Fruit fly (Drosophila melanogaster) whole organism, embryonic: ENCODE measurements around the gene MFS18.
A peak's percentile ranks its signal among the peaks of the same experiment; 100 is the strongest.

Experiments
- Aef1 ChIP-seq: fragments of 200-800 bp; sonication (Bioruptor generic); IDR thresholded peaks from 3 replicates; pipeline ENCODE4 v1.3.6; 2022; ENCODE audit warnings: missing biosample characterization, missing genetic modification characterization
- Atf6 ChIP-seq: fragments of 200-800 bp; sonication (Bioruptor generic); IDR thresholded peaks from 2 replicates; pipeline ENCODE4 v1.3.6; 2022; ENCODE audit warnings: missing biosample characterization, missing genetic modification characterization
- Bteb2 ChIP-seq: fragments of 200-800 bp; sonication (Bioruptor generic); optimal IDR thresholded peaks from 2 replicates; lab custom pipeline; 2016; ENCODE audit warnings: missing biosample characterization, missing genetic modification characterization
- CG10209 ChIP-seq: fragments of 200-800 bp; sonication (Bioruptor generic); optimal IDR thresholded peaks from 3 replicates; lab custom pipeline; 2017; ENCODE audit warnings: missing biosample characterization, mild to moderate bottlenecking, missing genetic modification characterization, missing genetic modification reagents
- CG10431 ChIP-seq: fragments of 200-800 bp; sonication (Bioruptor generic); optimal IDR thresholded peaks from 3 replicates; lab custom pipeline; 2018; ENCODE audit warnings: missing biosample characterization, mild to moderate bottlenecking, missing genetic modification characterization
- CG10565 ChIP-seq: fragments of 200-800 bp; sonication (Bioruptor generic); optimal IDR thresholded peaks from 3 replicates; lab custom pipeline; 2016; ENCODE audit warnings: missing biosample characterization, mild to moderate bottlenecking, missing genetic modification characterization
- CG11085 ChIP-seq: fragments of 200-800 bp; sonication (Bioruptor generic); IDR thresholded peaks from 2 replicates; pipeline ENCODE4 v1.3.6; 2022; ENCODE audit warnings: missing biosample characterization, missing genetic modification characterization
- CG11456 ChIP-seq: fragments of 200-800 bp; sonication (Bioruptor generic); IDR thresholded peaks from 3 replicates; pipeline ENCODE4 v1.3.6; 2022; ENCODE audit warnings: missing biosample characterization, missing genetic modification characterization
- CG11696 ChIP-seq: fragments of 200-800 bp; sonication (Bioruptor generic); IDR thresholded peaks from 2 replicates; pipeline ENCODE4 v1.3.6; 2022; ENCODE audit warnings: missing biosample characterization, missing genetic modification characterization
- CG12299 ChIP-seq: fragments of 200-800 bp; sonication (Bioruptor generic); optimal IDR thresholded peaks from 2 replicates; lab custom pipeline; 2018; ENCODE audit warnings: missing biosample characterization, mild to moderate bottlenecking, missing genetic modification characterization
- CG13894 ChIP-seq: fragments of 200-800 bp; sonication (Bioruptor generic); optimal IDR thresholded peaks from 3 replicates; lab custom pipeline; 2018; ENCODE audit warnings: missing biosample characterization, mild to moderate bottlenecking, missing genetic modification characterization, moderate library complexity
- CG14050 ChIP-seq: fragments of 200-800 bp; sonication (Bioruptor generic); IDR thresholded peaks from 3 replicates; pipeline ENCODE4 v1.3.6; 2022; ENCODE audit warnings: missing biosample characterization, missing genetic modification characterization
- CG17568 ChIP-seq: fragments of 200-800 bp; sonication (Bioruptor generic); optimal IDR thresholded peaks from 2 replicates; lab custom pipeline; 2018; ENCODE audit warnings: missing biosample characterization, mild to moderate bottlenecking, missing genetic modification characterization, moderate library complexity
- CG18262 ChIP-seq: fragments of 200-800 bp; optimal IDR thresholded peaks from 3 replicates; lab custom pipeline; 2019; ENCODE audit warnings: missing biosample characterization, mild to moderate bottlenecking, missing genetic modification characterization, moderate library complexity
- CG18476 ChIP-seq: fragments of 200-800 bp; sonication (Bioruptor generic); optimal IDR thresholded peaks from 2 replicates; lab custom pipeline; 2016; ENCODE audit warnings: missing biosample characterization, mild to moderate bottlenecking, missing genetic modification characterization
- CG2875 ChIP-seq: fragments of 200-800 bp; sonication (Bioruptor generic); optimal IDR thresholded peaks from 2 replicates; lab custom pipeline; 2017; ENCODE audit warnings: missing biosample characterization, mild to moderate bottlenecking, missing genetic modification characterization, missing genetic modification reagents
- CG31388 ChIP-seq: fragments of 200-800 bp; sonication (Bioruptor generic); optimal IDR thresholded peaks from 2 replicates; lab custom pipeline; 2016; ENCODE audit warnings: missing biosample characterization, missing genetic modification characterization
- CG4707 ChIP-seq: fragments of 200-800 bp; sonication (Bioruptor generic); optimal IDR thresholded peaks from 2 replicates; lab custom pipeline; 2018; ENCODE audit warnings: missing biosample characterization, mild to moderate bottlenecking, missing genetic modification characterization, moderate library complexity
- CG6791 ChIP-seq: fragments of 200-800 bp; sonication (Bioruptor generic); IDR thresholded peaks from 3 replicates; pipeline ENCODE4 v1.3.6; 2022; ENCODE audit warnings: missing biosample characterization, missing genetic modification characterization; ENCODE audit not compliant: partially characterized antibody
- CG7928 ChIP-seq: fragments of 200-800 bp; sonication (Bioruptor generic); optimal IDR thresholded peaks from 2 replicates; lab custom pipeline; 2017; ENCODE audit warnings: missing biosample characterization, mild to moderate bottlenecking, missing genetic modification characterization
- CG8359 ChIP-seq: fragments of 200-800 bp; sonication (Bioruptor generic); optimal IDR thresholded peaks from 2 replicates; lab custom pipeline; 2017; ENCODE audit warnings: missing biosample characterization, mild to moderate bottlenecking, missing genetic modification characterization, borderline replicate concordance
- CG8478 ChIP-seq: fragments of >200 bp; optimal IDR thresholded peaks from 2 replicates; lab custom pipeline; 2018
- CrebB ChIP-seq: fragments of 200-800 bp; sonication (Bioruptor generic); optimal IDR thresholded peaks from 3 replicates; lab custom pipeline; 2018; ENCODE audit warnings: missing biosample characterization, mild to moderate bottlenecking, missing genetic modification characterization
- D19B ChIP-seq: fragments of 200-800 bp; sonication (Bioruptor generic); optimal IDR thresholded peaks from 2 replicates; lab custom pipeline; 2017; ENCODE audit warnings: missing biosample characterization, mild to moderate bottlenecking, missing genetic modification characterization
- Doc3 ChIP-seq: fragments of 200-800 bp; sonication (Bioruptor generic); IDR thresholded peaks from 3 replicates; pipeline ENCODE4 v1.3.6; 2022; ENCODE audit warnings: missing biosample characterization, missing genetic modification characterization; ENCODE audit not compliant: partially characterized antibody
- HHEX ChIP-seq: fragments of 200-800 bp; sonication (Bioruptor generic); optimal IDR thresholded peaks from 3 replicates; lab custom pipeline; 2017; ENCODE audit warnings: missing biosample characterization, mild to moderate bottlenecking, missing genetic modification characterization, missing genetic modification reagents
- Lhr ChIP-seq: fragments of 200-800 bp; sonication (Bioruptor generic); optimal IDR thresholded peaks from 3 replicates; lab custom pipeline; 2017; ENCODE audit warnings: mild to moderate bottlenecking, missing biosample characterization, missing genetic modification reagents, missing genetic modification characterization
- Lim3 ChIP-seq: fragments of 200-800 bp; sonication (Bioruptor generic); IDR thresholded peaks from 2 replicates; pipeline ENCODE4 v1.3.6; 2022; ENCODE audit warnings: missing biosample characterization, missing genetic modification characterization
- MESR4 ChIP-seq: fragments of 200-800 bp; sonication (Bioruptor generic); optimal IDR thresholded peaks from 2 replicates; lab custom pipeline; 2018; ENCODE audit warnings: missing biosample characterization, mild to moderate bottlenecking, missing genetic modification characterization, moderate library complexity
- Mes4 ChIP-seq: fragments of 200-800 bp; sonication (Bioruptor generic); optimal IDR thresholded peaks from 2 replicates; lab custom pipeline; 2016; ENCODE audit warnings: missing biosample characterization, missing genetic modification characterization
- Xbp1 ChIP-seq: fragments of 200-800 bp; sonication (Bioruptor generic); optimal IDR thresholded peaks from 3 replicates; lab custom pipeline; 2016; ENCODE audit warnings: missing biosample characterization, mild to moderate bottlenecking, missing genetic modification characterization
- bowl ChIP-seq: fragments of 200-800 bp; sonication (Bioruptor generic); IDR thresholded peaks from 2 replicates; pipeline ENCODE4 v1.3.6; 2022; ENCODE audit warnings: missing biosample characterization, missing genetic modification characterization
- cad ChIP-seq: fragments of >200 bp; optimal IDR thresholded peaks from 2 replicates; lab custom pipeline; 2017; ENCODE audit warnings: missing biosample characterization, missing genetic modification characterization
- dan ChIP-seq: fragments of 200-800 bp; sonication (Bioruptor generic); IDR thresholded peaks from 2 replicates; pipeline ENCODE4 v1.3.6; 2022; ENCODE audit warnings: missing biosample characterization, missing genetic modification characterization
- dmrt99B ChIP-seq: fragments of 200-800 bp; sonication (Bioruptor generic); optimal IDR thresholded peaks from 2 replicates; lab custom pipeline; 2018; ENCODE audit warnings: missing biosample characterization, mild to moderate bottlenecking, missing genetic modification characterization, moderate library complexity
- gce ChIP-seq: fragments of 200-800 bp; sonication (Bioruptor generic); IDR thresholded peaks from 3 replicates; pipeline ENCODE4 v1.3.6; 2022; ENCODE audit warnings: missing biosample characterization, missing genetic modification characterization
- ind ChIP-seq: fragments of 200-800 bp; sonication (Bioruptor generic); optimal IDR thresholded peaks from 3 replicates; lab custom pipeline; 2016; ENCODE audit warnings: missing biosample characterization, missing genetic modification characterization
- jigr1 ChIP-seq: fragments of 200-800 bp; sonication (Bioruptor generic); IDR thresholded peaks from 3 replicates; pipeline ENCODE4 v1.3.6; 2022; ENCODE audit warnings: missing biosample characterization, missing genetic modification characterization
- jing ChIP-seq: fragments of 200-800 bp; sonication (Bioruptor generic); optimal IDR thresholded peaks from 2 replicates; lab custom pipeline; 2018; ENCODE audit warnings: missing biosample characterization, mild to moderate bottlenecking, missing genetic modification characterization
- nom ChIP-seq: fragments of 200-800 bp; sonication (Bioruptor generic); optimal IDR thresholded peaks from 2 replicates; lab custom pipeline; 2017; ENCODE audit warnings: missing biosample characterization, missing genetic modification characterization, mild to moderate bottlenecking, moderate library complexity, missing genetic modification reagents
- oc ChIP-seq: fragments of 200-800 bp; sonication (Bioruptor generic); optimal IDR thresholded peaks from 2 replicates; lab custom pipeline; 2018; ENCODE audit warnings: missing biosample characterization, mild to moderate bottlenecking, missing genetic modification characterization, moderate library complexity
- pb ChIP-seq: fragments of 200-800 bp; sonication (Bioruptor generic); optimal IDR thresholded peaks from 3 replicates; lab custom pipeline; 2016; ENCODE audit warnings: missing biosample characterization, missing genetic modification characterization
- repo ChIP-seq: fragments of 200-800 bp; sonication (Bioruptor generic); optimal IDR thresholded peaks from 2 replicates; lab custom pipeline; 2016; ENCODE audit warnings: missing biosample characterization, missing genetic modification characterization
- schlank ChIP-seq: fragments of 200-800 bp; sonication (Bioruptor generic); optimal IDR thresholded peaks from 2 replicates; lab custom pipeline; 2018; ENCODE audit warnings: missing biosample characterization, mild to moderate bottlenecking, missing genetic modification characterization
- sens ChIP-seq: fragments of 200-800 bp; sonication (Bioruptor generic); peaks from one replicate; lab custom pipeline; 2016; ENCODE audit warnings: missing biosample characterization, missing genetic modification characterization
- slbo ChIP-seq: fragments of 200-800 bp; sonication (Bioruptor generic); IDR thresholded peaks from 2 replicates; pipeline ENCODE4 v1.3.6; 2022; ENCODE audit warnings: missing biosample characterization, missing genetic modification characterization
- slou ChIP-seq: fragments of 200-800 bp; sonication (Bioruptor generic); optimal IDR thresholded peaks from 3 replicates; lab custom pipeline; 2016; ENCODE audit warnings: missing biosample characterization, missing genetic modification characterization
- tin ChIP-seq: fragments of 200-800 bp; sonication (Bioruptor generic); optimal IDR thresholded peaks from 3 replicates; lab custom pipeline; 2016; ENCODE audit warnings: missing biosample characterization, missing genetic modification characterization
- ttk ChIP-seq: fragments of 200-800 bp; sonication (Bioruptor generic); IDR thresholded peaks from 2 replicates; pipeline ENCODE4 v2.1.2; 2022; ENCODE audit warnings: missing biosample characterization, missing genetic modification characterization

Gene MFS18

dm6 chr2L:4458119-4459056 lies 10.0 kb upstream of the MFS18 start, which contains the start of gene RpL27A (continued):
- TF ChIP-seq CG10565 (GFP tag; lab: Kevin White, UChicago) = no peak
- TF ChIP-seq CG11085 (GFP tag; lab: Robert Waterston, UW) = peak; percentile 80
- TF ChIP-seq ind (GFP tag; lab: Kevin White, UChicago) = peak; percentile 32
- peak; percentile 68 for TF ChIP-seq pb (GFP tag; lab: Kevin White, UChicago)
- TF ChIP-seq HHEX (GFP tag; lab: Kevin White, UChicago) = peak; percentile 84
- peak; percentile 85 for TF ChIP-seq gce
- TF ChIP-seq CG6791 (GFP tag; lab: Robert Waterston, UW) = peak; percentile 53; the same call in 1 of the 3 replicates
- peak; percentile 59 for TF ChIP-seq dmrt99B (tag; lab: Kevin White, UChicago)
- 0 out of 3 replicates have a peak, but pooled peaks have one; percentile 25 for TF ChIP-seq jigr1 (GFP tag; lab: Robert Waterston, UW)
- TF ChIP-seq CG4707 (GFP tag; lab: Kevin White, UChicago) = peak; percentile 90
- TF ChIP-seq CG7928 = peak; percentile 39
- peak; percentile 84 for TF ChIP-seq CG10209 (GFP tag; lab: Kevin White, UChicago)
- peak; percentile 100 for TF ChIP-seq MESR4 (GFP tag; lab: Kevin White, UChicago)
- TF ChIP-seq jing (GFP tag; lab: Kevin White, UChicago) = no peak
- peak; percentile 72 for TF ChIP-seq CG13894 (tag; lab: Kevin White, UChicago)
- no peak for TF ChIP-seq bowl
- peak; percentile 63; the same call in 2 of the 3 replicates for TF ChIP-seq Aef1
- TF ChIP-seq Xbp1 (GFP tag; lab: Kevin White, UChicago) = peak; percentile 79
- TF ChIP-seq Bteb2 (GFP tag; lab: Kevin White, UChicago) = peak; percentile 63
- peak; percentile 47 for TF ChIP-seq D19B (GFP tag; lab: Kevin White, UChicago)
- TF ChIP-seq Lim3 (GFP tag; lab: Robert Waterston, UW) = no peak
- no peak for TF ChIP-seq CG17568 (GFP tag; lab: Kevin White, UChicago)
- TF ChIP-seq CG31388 (GFP tag; lab: Kevin White, UChicago) = peak; percentile 32
- peak; percentile 90 for TF ChIP-seq CG10431 (GFP tag; lab: Kevin White, UChicago)
- peak; percentile 84 for TF ChIP-seq schlank
- TF ChIP-seq repo (GFP tag; lab: Kevin White, UChicago) = peak; percentile 61
- TF ChIP-seq sens (GFP tag; lab: Kevin White, UChicago) = peak; percentile 82
- no peak for TF ChIP-seq CG8478 (lab: Kevin White, UChicago)
- peak; percentile 17 for TF ChIP-seq CG18476 (GFP tag; lab: Kevin White, UChicago)
- TF ChIP-seq ttk (GFP tag; lab: Robert Waterston, UW) = peak; percentile 80
- TF ChIP-seq tin (GFP tag; lab: Kevin White, UChicago) = peak; percentile 59
- TF ChIP-seq Mes4 (GFP tag; lab: Kevin White, UChicago) = peak; percentile 87
- no peak for TF ChIP-seq cad (GFP tag; lab: Kevin White, UChicago)
- peak; percentile 86 for TF ChIP-seq CrebB
- no peak for TF ChIP-seq Doc3
- peak; percentile 43 for TF ChIP-seq CG8359 (GFP tag; lab: Kevin White, UChicago)
- TF ChIP-seq oc (tag; lab: Kevin White, UChicago) = peak; percentile 60
- TF ChIP-seq nom = peak; percentile 81
- TF ChIP-seq CG14050 (GFP tag; lab: Robert Waterston, UW) = peak; percentile 70
- peak; percentile 68 for TF ChIP-seq CG18262 (tag; lab: Kevin White, UChicago)
- peak; percentile 81 for TF ChIP-seq slbo (GFP tag; lab: Robert Waterston, UW)
- peak; percentile 63 for TF ChIP-seq slou (GFP tag; lab: Kevin White, UChicago)
- TF ChIP-seq dan (GFP tag; lab: Robert Waterston, UW) = no peak
- TF ChIP-seq Atf6 (GFP tag; lab: Robert Waterston, UW) = peak; percentile 72
- peak; percentile 91 for TF ChIP-seq CG11456
- peak; percentile 77 for TF ChIP-seq CG11696
- TF ChIP-seq CG12299 = peak; percentile 60
- TF ChIP-seq CG2875 (GFP tag; lab: Kevin White, UChicago) = peak; percentile 84
- peak; percentile 70 for TF ChIP-seq Lhr
